Fruit fly (Drosophila melanogaster): ENCODE data around the gene CG34398.

Gene CG34398

DNA sequence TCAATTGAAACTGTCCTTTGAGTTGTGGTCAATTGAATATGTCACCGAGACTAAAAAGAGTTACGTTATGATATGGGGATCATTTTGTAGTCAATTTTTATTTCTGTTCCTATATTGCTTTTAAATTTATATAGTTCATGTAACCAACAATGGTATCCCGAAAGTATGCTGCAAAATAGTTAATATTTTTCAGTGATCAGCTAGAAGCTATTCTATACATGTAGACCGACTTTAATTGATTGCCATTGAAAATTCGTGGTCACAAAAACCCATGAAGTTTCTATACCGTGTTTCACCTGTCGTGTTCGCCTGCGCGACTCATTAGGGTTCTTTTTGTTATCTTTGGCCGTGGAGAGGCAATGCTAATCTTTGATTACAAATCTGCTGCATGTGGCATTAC, 75.9 kb downstream of the CG34398 start:
- TF ChIP-seq CG34367 (tag; optimal IDR thresholded peaks at IDR 0.05): no peak
- no peak for TF ChIP-seq CG13204 (GFP tag; optimal IDR thresholded peaks at IDR 0.05)
- no peak for TF ChIP-seq CG17806 (tag; optimal IDR thresholded peaks at IDR 0.05)
- no peak for TF ChIP-seq CG9948 (tag; optimal IDR thresholded peaks at IDR 0.05)
- no peak for TF ChIP-seq CG4496 (GFP tag; IDR thresholded peaks at IDR 0.05)
- TF ChIP-seq EcR (GFP tag; optimal IDR thresholded peaks at IDR 0.05): no peak
- TF ChIP-seq CG15710 (tag; optimal IDR thresholded peaks at IDR 0.05): no peak
- no peak for TF ChIP-seq gl (tag; optimal IDR thresholded peaks at IDR 0.05)
- no peak for TF ChIP-seq CG32121 (GFP tag; IDR thresholded peaks at IDR 0.05)
- TF ChIP-seq fd96Ca (GFP tag; IDR thresholded peaks at IDR 0.05): no peak
- TF ChIP-seq Ets98B (GFP tag; IDR thresholded peaks at IDR 0.05): no peak
- TF ChIP-seq CG8301 (tag; optimal IDR thresholded peaks at IDR 0.05): no peak
- no peak for TF ChIP-seq CG10348 (GFP tag; IDR thresholded peaks at IDR 0.05)
- no peak for TF ChIP-seq D1 (tag; optimal IDR thresholded peaks at IDR 0.05)
- no peak for TF ChIP-seq CG12605 (GFP tag; IDR thresholded peaks at IDR 0.05)
- TF ChIP-seq Pif1A (GFP tag; optimal IDR thresholded peaks at IDR 0.05): no peak

DNA sequence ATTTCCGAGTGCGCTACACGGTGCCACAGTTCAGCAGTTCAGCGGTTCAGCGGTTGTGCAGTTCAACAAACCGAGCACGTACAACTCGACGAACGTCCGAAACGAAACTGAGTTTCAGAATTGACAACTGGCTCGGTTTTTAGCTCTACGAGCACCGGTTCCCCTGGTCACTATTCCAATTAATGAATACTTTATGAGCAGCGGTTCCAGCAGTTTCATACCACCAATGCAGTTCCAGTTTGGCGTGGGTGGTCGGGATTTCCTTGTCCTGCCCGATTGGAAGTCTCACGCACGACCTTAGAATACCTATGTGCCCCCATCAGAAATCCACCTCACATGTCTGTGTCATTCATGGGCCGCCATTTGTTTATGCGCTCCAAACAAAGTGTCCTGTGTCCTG, 76.7 kb downstream of the CG34398 start, which contains the start of gene CG9541:
TSS of gene CG9541 (minus strand) at position 101 of the 400 bp plus-strand sequence.
- TF ChIP-seq rn (GFP tag; IDR thresholded peaks at IDR 0.05) (no peak), Snoo (tag; optimal IDR thresholded peaks at IDR 0.05) (no peak), CG8159 (tag; optimal IDR thresholded peaks at IDR 0.05) (no peak), fd96Ca (GFP tag; IDR thresholded peaks at IDR 0.05) (no peak), CG17806 (tag; optimal IDR thresholded peaks at IDR 0.05) (no peak), Ets98B (GFP tag; IDR thresholded peaks at IDR 0.05) (no peak), CG10348 (GFP tag; IDR thresholded peaks at IDR 0.05) (no peak), CG32121 (GFP tag; IDR thresholded peaks at IDR 0.05) (no peak), CG12605 (GFP tag; IDR thresholded peaks at IDR 0.05) (no peak), Pif1A (GFP tag; optimal IDR thresholded peaks at IDR 0.05) (no peak), gl (tag; optimal IDR thresholded peaks at IDR 0.05) (no peak), EcR (GFP tag; optimal IDR thresholded peaks at IDR 0.05) (no peak), CG8301 (tag; optimal IDR thresholded peaks at IDR 0.05) (no peak), CG34367 (tag; optimal IDR thresholded peaks at IDR 0.05) (no peak)

DNA sequence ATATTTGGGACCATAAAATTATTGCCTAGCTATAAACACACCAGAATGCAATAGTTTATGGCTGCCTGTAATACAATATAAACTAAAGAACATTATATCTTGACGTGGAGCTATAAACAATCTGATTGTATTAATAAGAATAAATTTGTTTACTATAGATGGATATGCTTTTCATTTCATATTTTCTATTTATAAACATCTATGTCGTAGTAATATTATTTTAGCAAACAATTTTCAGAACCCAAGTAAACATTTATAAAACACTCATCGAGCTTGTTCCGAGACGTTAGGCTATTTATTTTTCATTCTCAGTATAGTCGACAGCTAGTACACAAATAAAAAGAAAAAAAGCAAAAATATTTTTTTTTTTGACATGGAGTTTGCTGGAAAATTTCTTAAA, 81.8 kb downstream of the CG34398 start, which contains the start of gene CG18662:
TSS of gene CG18662 (plus strand) at position 301 of the 400 bp plus-strand sequence.
- no peak for TF ChIP-seq CG8301 (tag; optimal IDR thresholded peaks at IDR 0.05)
- no peak for TF ChIP-seq CG4496 (GFP tag; IDR thresholded peaks at IDR 0.05)
- no peak for TF ChIP-seq Pif1A (GFP tag; optimal IDR thresholded peaks at IDR 0.05)
- no peak for TF ChIP-seq Pif1B (GFP tag; optimal IDR thresholded peaks at IDR 0.05)
- no peak for TF ChIP-seq D1 (tag; optimal IDR thresholded peaks at IDR 0.05)
- TF ChIP-seq gl (tag; optimal IDR thresholded peaks at IDR 0.05): no peak
- TF ChIP-seq Snoo (tag; optimal IDR thresholded peaks at IDR 0.05): no peak
- TF ChIP-seq EcR (GFP tag; optimal IDR thresholded peaks at IDR 0.05): no peak
- no peak for TF ChIP-seq CG14655 (GFP tag; optimal IDR thresholded peaks at IDR 0.05)
- no peak for TF ChIP-seq Ets98B (GFP tag; IDR thresholded peaks at IDR 0.05)
- no peak for TF ChIP-seq CG17806 (tag; optimal IDR thresholded peaks at IDR 0.05)
- TF ChIP-seq CG9948 (tag; optimal IDR thresholded peaks at IDR 0.05): no peak
- TF ChIP-seq CG13204 (GFP tag; optimal IDR thresholded peaks at IDR 0.05): no peak
- TF ChIP-seq CG32121 (GFP tag; IDR thresholded peaks at IDR 0.05): no peak

- TF ChIP-seq fd96Ca (GFP tag; IDR thresholded peaks at IDR 0.05) (no peak), gl (tag; optimal IDR thresholded peaks at IDR 0.05) (no peak), CG9948 (tag; optimal IDR thresholded peaks at IDR 0.05) (no peak), CG4496 (GFP tag; IDR thresholded peaks at IDR 0.05) (no peak), Ets98B (GFP tag; IDR thresholded peaks at IDR 0.05) (no peak), Pif1A (GFP tag; optimal IDR thresholded peaks at IDR 0.05) (no peak), CG8159 (tag; optimal IDR thresholded peaks at IDR 0.05) (no peak), CG17806 (tag; optimal IDR thresholded peaks at IDR 0.05) (no peak), CG14655 (GFP tag; optimal IDR thresholded peaks at IDR 0.05) (no peak), D1 (tag; optimal IDR thresholded peaks at IDR 0.05) (no peak), EcR (GFP tag; optimal IDR thresholded peaks at IDR 0.05) (no peak), CG15710 (tag; optimal IDR thresholded peaks at IDR 0.05) (no peak), CG13204 (GFP tag; optimal IDR thresholded peaks at IDR 0.05) (no peak), CG34367 (tag; optimal IDR thresholded peaks at IDR 0.05) (no peak)
Observed at dm6 chr2L:8982584-8983302, 84.2 kb downstream of the CG34398 start.

Data from whole organism, pupa.